Fruit fly (Drosophila melanogaster): ENCODE measurements around the gene CG4751.

The CG4751 gene

dm6 chr2L:11106562-11106962 is 24.0 kb upstream of the CG4751 start, which contains the start of gene Reps (continued):
- TF ChIP-seq gro (GFP tag; optimal IDR thresholded peaks at IDR 0.05), result peak; percentile 97
- TF ChIP-seq Nf-YB (GFP tag; optimal IDR thresholded peaks at IDR 0.05), result peak; percentile 88
- TF ChIP-seq dati (GFP tag; IDR thresholded peaks at IDR 0.05), result peak; percentile 97
- TF ChIP-seq CG17612 (GFP tag; IDR thresholded peaks at IDR 0.05), result peak; percentile 97
- TF ChIP-seq cato (GFP tag; optimal IDR thresholded peaks at IDR 0.05; ENCODE audit: borderline replicate concordance), result peak; percentile 98
- peak; percentile 89 for TF ChIP-seq Neu2 (GFP tag; optimal IDR thresholded peaks at IDR 0.05; ENCODE audit: borderline replicate concordance)
- peak; percentile 97 for TF ChIP-seq CG11723 (GFP tag; optimal IDR thresholded peaks at IDR 0.05)
- peak; percentile 95 for TF ChIP-seq NC2α (GFP tag; optimal IDR thresholded peaks at IDR 0.05)
- TF ChIP-seq bbx (GFP tag; IDR thresholded peaks at IDR 0.05; ENCODE audit: partially characterized antibody), result peak; percentile 63
- TF ChIP-seq Tbp (GFP tag; optimal IDR thresholded peaks at IDR 0.05), result no peak
- TF ChIP-seq CG17186 (GFP tag; optimal IDR thresholded peaks at IDR 0.05), result peak; percentile 97
- peak; percentile 97 for TF ChIP-seq CG18619 (GFP tag; optimal IDR thresholded peaks at IDR 0.05)
- peak; percentile 99 for TF ChIP-seq CG12769 (tag; optimal IDR thresholded peaks at IDR 0.05)
- TF ChIP-seq Atf-2 (GFP tag; optimal IDR thresholded peaks at IDR 0.05), result peak; percentile 98
- TF ChIP-seq inv (GFP tag; IDR thresholded peaks at IDR 0.05; ENCODE audit: partially characterized antibody), result peak; percentile 52; the same call in 1 of the 2 replicates
- TF ChIP-seq jigr1 (GFP tag; IDR thresholded peaks at IDR 0.05), result peak; percentile 98
- TF ChIP-seq Optix (GFP tag; IDR thresholded peaks at IDR 0.05), result peak; percentile 99
- TF ChIP-seq CTCF (GFP tag; optimal IDR thresholded peaks at IDR 0.05), result peak; percentile 71
- peak; percentile 93 for TF ChIP-seq run (tag; optimal IDR thresholded peaks at IDR 0.05)
- peak; percentile 94 for TF ChIP-seq kah (GFP tag; optimal IDR thresholded peaks at IDR 0.05)
- TF ChIP-seq tap (tag; optimal IDR thresholded peaks at IDR 0.05), result peak; percentile 97
- TF ChIP-seq CG18011 (GFP tag; optimal IDR thresholded peaks at IDR 0.05), result peak; percentile 90
- TF ChIP-seq Aef1 (GFP tag; IDR thresholded peaks at IDR 0.05), result peak; percentile 99
- TF ChIP-seq Atf6 (GFP tag; IDR thresholded peaks at IDR 0.05), result peak; percentile 98
- peak; percentile 99 for TF ChIP-seq H15 (GFP tag; IDR thresholded peaks at IDR 0.05)
- TF ChIP-seq Hsf (GFP tag; optimal IDR thresholded peaks at IDR 0.05), result peak; percentile 99
- peak; percentile 65 for TF ChIP-seq CG34224 (GFP tag; IDR thresholded peaks at IDR 0.05; ENCODE audit: partially characterized antibody)
- TF ChIP-seq HHEX (GFP tag; optimal IDR thresholded peaks at IDR 0.05), result peak; percentile 98
- TF ChIP-seq dimm (GFP tag; IDR thresholded peaks at IDR 0.05), result peak; percentile 96
- peak; percentile 96 for TF ChIP-seq lbe (GFP tag; optimal IDR thresholded peaks at IDR 0.05)
- peak; percentile 97 for TF ChIP-seq gsb (GFP tag; IDR thresholded peaks at IDR 0.05)
- TF ChIP-seq CG11560 (tag; IDR thresholded peaks at IDR 0.05), result peak; percentile 94
- peak; percentile 98 for TF ChIP-seq CG10462 (GFP tag; optimal IDR thresholded peaks at IDR 0.05)
- peak; percentile 99 for TF ChIP-seq CG8290 (GFP tag; optimal IDR thresholded peaks at IDR 0.05)
- peak; percentile 96 for TF ChIP-seq CG8290 (tag; optimal IDR thresholded peaks at IDR 0.05)
- peak; percentile 99 for TF ChIP-seq CG10366 (GFP tag; IDR thresholded peaks at IDR 0.05)
- peak; percentile 99 for TF ChIP-seq ro (GFP tag; IDR thresholded peaks at IDR 0.05)
- TF ChIP-seq chinmo (GFP tag; IDR thresholded peaks at IDR 0.05; ENCODE audit: partially characterized antibody), result no peak
- peak; percentile 99 for TF ChIP-seq zen (tag; optimal IDR thresholded peaks at IDR 0.05)
- peak; percentile 56 for TF ChIP-seq Bgb (GFP tag; IDR thresholded peaks at IDR 0.05; ENCODE audit: partially characterized antibody)
- peak; percentile 76 for TF ChIP-seq Dip2 (GFP tag; IDR thresholded peaks at IDR 0.05)
- no peak for TF ChIP-seq Lpt (GFP tag; optimal IDR thresholded peaks at IDR 0.05)
- TF ChIP-seq nerfin-1 (tag; optimal IDR thresholded peaks at IDR 0.05), result peak; percentile 97
- peak; percentile 98 for TF ChIP-seq ems (GFP tag; optimal IDR thresholded peaks at IDR 0.05)
- peak; percentile 98 for TF ChIP-seq NC2β (GFP tag; optimal IDR thresholded peaks at IDR 0.05)
- peak; percentile 95 for TF ChIP-seq CG17385 (GFP tag; optimal IDR thresholded peaks at IDR 0.05)
- peak; percentile 96 for TF ChIP-seq B-H2 (GFP tag; optimal IDR thresholded peaks at IDR 0.05)
- TF ChIP-seq unc-4 (GFP tag; IDR thresholded peaks at IDR 0.05; ENCODE audit: partially characterized antibody), result peak; percentile 69
- peak; percentile 96 for TF ChIP-seq sqz (GFP tag; optimal IDR thresholded peaks at IDR 0.05)
- TF ChIP-seq Mad (GFP tag; optimal IDR thresholded peaks at IDR 0.05), result peak; percentile 98
- TF ChIP-seq vvl (GFP tag; IDR thresholded peaks at IDR 0.05), result peak; percentile 99
- peak; percentile 33 to 84 for TF ChIP-seq crp (GFP tag; optimal IDR thresholded peaks at IDR 0.05)

Measured in whole organism, embryonic.